Fruit fly (Drosophila melanogaster) whole organism, embryonic: ENCODE measurements around the gene CG31897.

Experiments
- Atf6 ChIP-seq: fragments of 200-800 bp; sonication (Bioruptor generic); IDR thresholded peaks from 2 replicates; pipeline ENCODE4 v1.3.6; 2022; ENCODE audit warnings: missing biosample characterization, missing genetic modification characterization
- CG10274 ChIP-seq: fragments of 200-800 bp; sonication (Bioruptor generic); optimal IDR thresholded peaks from 3 replicates; lab custom pipeline; 2017; ENCODE audit warnings: missing biosample characterization, mild to moderate bottlenecking, missing genetic modification characterization
- CG10654 ChIP-seq: fragments of 200-800 bp; sonication (Bioruptor generic); optimal IDR thresholded peaks from 2 replicates; lab custom pipeline; 2016; ENCODE audit warnings: missing biosample characterization, missing genetic modification characterization
- CG11085 ChIP-seq: fragments of 200-800 bp; sonication (Bioruptor generic); IDR thresholded peaks from 2 replicates; pipeline ENCODE4 v1.3.6; 2022; ENCODE audit warnings: missing biosample characterization, missing genetic modification characterization
- CG11504 ChIP-seq: fragments of 200-800 bp; sonication (Bioruptor generic); optimal IDR thresholded peaks from 3 replicates; lab custom pipeline; 2019; ENCODE audit warnings: missing biosample characterization, mild to moderate bottlenecking, missing genetic modification characterization, moderate library complexity
- CG11723 ChIP-seq: fragments of 200-800 bp; sonication (Bioruptor generic); optimal IDR thresholded peaks from 2 replicates; lab custom pipeline; 2017; ENCODE audit warnings: missing biosample characterization, mild to moderate bottlenecking, missing genetic modification characterization
- CG12236 ChIP-seq: fragments of 200-800 bp; sonication (Bioruptor generic); optimal IDR thresholded peaks from 2 replicates; lab custom pipeline; 2016; ENCODE audit warnings: missing biosample characterization, missing genetic modification characterization
- CG13287 ChIP-seq: fragments of 200-800 bp; sonication (Bioruptor generic); IDR thresholded peaks from 2 replicates; pipeline ENCODE4 v1.3.6; 2022; ENCODE audit warnings: missing biosample characterization, missing genetic modification characterization; ENCODE audit not compliant: partially characterized antibody
- CG14050 ChIP-seq: fragments of 200-800 bp; sonication (Bioruptor generic); IDR thresholded peaks from 3 replicates; pipeline ENCODE4 v1.3.6; 2022; ENCODE audit warnings: missing biosample characterization, missing genetic modification characterization
- CG14667 ChIP-seq: fragments of 200-800 bp; sonication (Bioruptor generic); IDR thresholded peaks from 2 replicates; pipeline ENCODE4 v1.3.6; 2022; ENCODE audit warnings: missing biosample characterization, missing genetic modification characterization
- CG15011 ChIP-seq: fragments of 200-800 bp; sonication (Bioruptor generic); optimal IDR thresholded peaks from 3 replicates; lab custom pipeline; 2018; ENCODE audit warnings: missing biosample characterization, mild to moderate bottlenecking, missing genetic modification characterization
- CG17385 ChIP-seq: fragments of 200-800 bp; sonication (Bioruptor generic); optimal IDR thresholded peaks from 3 replicates; lab custom pipeline; 2018; ENCODE audit warnings: missing biosample characterization, mild to moderate bottlenecking, missing genetic modification characterization
- CG2712 ChIP-seq: fragments of 200-800 bp; optimal IDR thresholded peaks from 3 replicates; lab custom pipeline; 2019; ENCODE audit warnings: missing biosample characterization, mild to moderate bottlenecking, missing genetic modification characterization, moderate library complexity
- CG2889 ChIP-seq: fragments of 200-800 bp; sonication (Bioruptor generic); IDR thresholded peaks from 3 replicates; pipeline ENCODE4 v1.3.6; 2022; ENCODE audit warnings: missing biosample characterization, missing genetic modification characterization
- CG3065 ChIP-seq: fragments of 200-800 bp; sonication (Bioruptor generic); optimal IDR thresholded peaks from 2 replicates; lab custom pipeline; 2016; ENCODE audit warnings: missing biosample characterization, missing genetic modification characterization
- CG3407 ChIP-seq: fragments of 200-800 bp; sonication (Bioruptor generic); optimal IDR thresholded peaks from 2 replicates; lab custom pipeline; 2018; ENCODE audit warnings: missing biosample characterization, mild to moderate bottlenecking, missing genetic modification characterization
- CG4282 ChIP-seq: fragments of 200-800 bp; sonication (Bioruptor generic); optimal IDR thresholded peaks from 2 replicates; lab custom pipeline; 2016; ENCODE audit warnings: missing biosample characterization, missing genetic modification characterization
- CG5180 ChIP-seq: fragments of 200-800 bp; sonication (Bioruptor generic); optimal IDR thresholded peaks from 3 replicates; lab custom pipeline; 2017; ENCODE audit warnings: missing biosample characterization, missing genetic modification characterization, mild to moderate bottlenecking, moderate library complexity, missing genetic modification reagents
- CG6813 ChIP-seq: fragments of 200-800 bp; sonication (Bioruptor generic); optimal IDR thresholded peaks from 2 replicates; lab custom pipeline; 2017; ENCODE audit warnings: missing biosample characterization, missing genetic modification characterization, mild to moderate bottlenecking, moderate library complexity, missing genetic modification reagents
- CG6854 ChIP-seq: fragments of 200-800 bp; sonication (Bioruptor generic); optimal IDR thresholded peaks from 3 replicates; lab custom pipeline; 2017; ENCODE audit warnings: missing biosample characterization, mild to moderate bottlenecking, missing genetic modification characterization
- CG8290 ChIP-seq, 3 experiments: fragments of 200-800 bp; sonication (Bioruptor generic); optimal IDR thresholded peaks; 2 replicates each; lab custom pipeline; 2016 to 2019; ENCODE audit warnings: missing biosample characterization in 3 of 3, missing genetic modification characterization in 3 of 3, mild to moderate bottlenecking in 2 of 3, moderate library complexity in 1 of 3
- CG9609 ChIP-seq: fragments of 200-800 bp; sonication (Bioruptor generic); optimal IDR thresholded peaks from 3 replicates; lab custom pipeline; 2016; ENCODE audit warnings: missing biosample characterization, missing genetic modification characterization
- CG9797 ChIP-seq: fragments of 200-800 bp; sonication (Bioruptor generic); optimal IDR thresholded peaks from 3 replicates; lab custom pipeline; 2018; ENCODE audit warnings: missing biosample characterization, mild to moderate bottlenecking, missing genetic modification characterization
- Camta ChIP-seq: fragments of 200-800 bp; sonication (Bioruptor generic); optimal IDR thresholded peaks from 2 replicates; lab custom pipeline; 2016; ENCODE audit warnings: missing biosample characterization, missing genetic modification characterization
- D19A ChIP-seq: fragments of 200-800 bp; optimal IDR thresholded peaks from 3 replicates; lab custom pipeline; 2019; ENCODE audit warnings: missing biosample characterization, mild to moderate bottlenecking, missing genetic modification characterization, moderate library complexity
- Dek ChIP-seq: fragments of 200-800 bp; sonication (Bioruptor generic); optimal IDR thresholded peaks from 3 replicates; lab custom pipeline; 2019; ENCODE audit warnings: missing biosample characterization, mild to moderate bottlenecking, missing genetic modification characterization, moderate library complexity
- Dp ChIP-seq: fragments of 200-800 bp; sonication (Bioruptor generic); optimal IDR thresholded peaks from 2 replicates; lab custom pipeline; 2018; ENCODE audit warnings: missing biosample characterization, mild to moderate bottlenecking, missing genetic modification characterization, moderate library complexity
- E2f1 ChIP-seq: fragments of 200-800 bp; sonication (Bioruptor generic); IDR thresholded peaks from 2 replicates; pipeline ENCODE4 v1.3.6; 2022; ENCODE audit warnings: missing biosample characterization, missing genetic modification characterization
- Fer2 ChIP-seq: fragments of 200-800 bp; sonication (Bioruptor generic); optimal IDR thresholded peaks from 2 replicates; lab custom pipeline; 2018; ENCODE audit warnings: missing biosample characterization, mild to moderate bottlenecking, missing genetic modification characterization, moderate library complexity
- HLH54F ChIP-seq: fragments of 200-800 bp; sonication (Bioruptor generic); optimal IDR thresholded peaks from 3 replicates; lab custom pipeline; 2016; ENCODE audit warnings: missing biosample characterization, missing genetic modification characterization
- Rfx ChIP-seq: fragments of 200-800 bp; sonication (Bioruptor generic); IDR thresholded peaks from 2 replicates; pipeline ENCODE4 v1.3.6; 2022; ENCODE audit warnings: missing biosample characterization, missing genetic modification characterization
- Sry-δ ChIP-seq: fragments of 200-800 bp; sonication (Bioruptor generic); optimal IDR thresholded peaks from 2 replicates; lab custom pipeline; 2016; ENCODE audit warnings: missing biosample characterization, missing genetic modification characterization
- Tbp ChIP-seq: fragments of >200 bp; optimal IDR thresholded peaks from 2 replicates; lab custom pipeline; 2018; ENCODE audit warnings: missing biosample characterization, missing genetic modification characterization
- Vsx1 ChIP-seq: fragments of 200-800 bp; sonication (Bioruptor generic); optimal IDR thresholded peaks from 2 replicates; lab custom pipeline; 2017; ENCODE audit warnings: missing biosample characterization, mild to moderate bottlenecking, missing genetic modification characterization, missing genetic modification reagents
- bsh ChIP-seq, 2 experiments: fragments of 200-800 bp; sonication (Bioruptor generic); optimal IDR thresholded peaks; 2 replicates each; lab custom pipeline; 2017 to 2018; ENCODE audit warnings: mild to moderate bottlenecking in 2 of 2, missing biosample characterization in 2 of 2, missing genetic modification characterization in 2 of 2, moderate library complexity in 1 of 2
- chif ChIP-seq, 2 experiments: fragments of 200-800 bp; sonication (Bioruptor generic); optimal IDR thresholded peaks; 3 replicates each; lab custom pipeline; 2016; ENCODE audit warnings: missing biosample characterization in 2 of 2, missing genetic modification characterization in 2 of 2
- chm ChIP-seq: fragments of 200-800 bp; sonication (Bioruptor generic); IDR thresholded peaks from 2 replicates; pipeline ENCODE4 v1.3.6; 2022; ENCODE audit warnings: missing biosample characterization, missing genetic modification characterization
- crc ChIP-seq: fragments of 200-800 bp; sonication (Bioruptor generic); optimal IDR thresholded peaks from 2 replicates; lab custom pipeline; 2016; ENCODE audit warnings: missing biosample characterization, missing genetic modification characterization
- crol ChIP-seq: fragments of 200-800 bp; sonication (Bioruptor generic); IDR thresholded peaks from 2 replicates; pipeline ENCODE4 v1.3.6; 2022; ENCODE audit warnings: missing biosample characterization, missing genetic modification characterization
- dysf ChIP-seq: fragments of 200-800 bp; sonication (Bioruptor generic); IDR thresholded peaks from 3 replicates; pipeline ENCODE4 v1.3.6; 2022; ENCODE audit warnings: missing biosample characterization, missing genetic modification characterization
- en ChIP-seq: fragments of 200-800 bp; sonication (Bioruptor generic); optimal IDR thresholded peaks from 2 replicates; lab custom pipeline; 2016; ENCODE audit warnings: missing biosample characterization, missing genetic modification characterization
- eve ChIP-seq, 2 experiments: fragments of >200 bp; optimal IDR thresholded peaks; 2 replicates each; lab custom pipeline; 2017; ENCODE audit warnings: missing biosample characterization in 2 of 2, missing genetic modification characterization in 2 of 2
- fd96Cb ChIP-seq: fragments of 200-800 bp; sonication (Bioruptor generic); optimal IDR thresholded peaks from 2 replicates; lab custom pipeline; 2018; ENCODE audit warnings: missing biosample characterization, mild to moderate bottlenecking, missing genetic modification characterization, moderate library complexity
- ken ChIP-seq: fragments of 200-800 bp; sonication (Bioruptor generic); IDR thresholded peaks from 3 replicates; pipeline ENCODE4 v1.3.6; 2022; ENCODE audit warnings: missing biosample characterization, missing genetic modification characterization
- peb ChIP-seq: fragments of 200-800 bp; sonication (Bioruptor generic); IDR thresholded peaks from 2 replicates; pipeline ENCODE4 v1.3.6; 2022; ENCODE audit warnings: missing biosample characterization, missing genetic modification characterization
- pho ChIP-seq: fragments of 200-800 bp; sonication (Bioruptor generic); optimal IDR thresholded peaks from 2 replicates; lab custom pipeline; 2016; ENCODE audit warnings: missing biosample characterization, missing genetic modification characterization
- sens-2 ChIP-seq: fragments of 200-800 bp; sonication (Bioruptor generic); IDR thresholded peaks from 2 replicates; pipeline ENCODE4 v1.3.6; 2022; ENCODE audit warnings: missing biosample characterization, missing genetic modification characterization
- ssp ChIP-seq: fragments of 200-800 bp; sonication (Bioruptor generic); IDR thresholded peaks from 2 replicates; pipeline ENCODE4 v1.3.6; 2022; ENCODE audit warnings: missing biosample characterization, missing genetic modification characterization
- zen2 ChIP-seq: fragments of 200-800 bp; sonication (Bioruptor generic); IDR thresholded peaks from 3 replicates; pipeline ENCODE4 v1.3.6; 2022; ENCODE audit warnings: missing biosample characterization, missing genetic modification characterization; ENCODE audit not compliant: partially characterized antibody
- zfh1 ChIP-seq: fragments of 200-800 bp; sonication (Bioruptor generic); IDR thresholded peaks from 3 replicates; pipeline ENCODE4 v1.3.6; 2022; ENCODE audit warnings: missing biosample characterization, missing genetic modification characterization

CG31897 gene

DNA sequence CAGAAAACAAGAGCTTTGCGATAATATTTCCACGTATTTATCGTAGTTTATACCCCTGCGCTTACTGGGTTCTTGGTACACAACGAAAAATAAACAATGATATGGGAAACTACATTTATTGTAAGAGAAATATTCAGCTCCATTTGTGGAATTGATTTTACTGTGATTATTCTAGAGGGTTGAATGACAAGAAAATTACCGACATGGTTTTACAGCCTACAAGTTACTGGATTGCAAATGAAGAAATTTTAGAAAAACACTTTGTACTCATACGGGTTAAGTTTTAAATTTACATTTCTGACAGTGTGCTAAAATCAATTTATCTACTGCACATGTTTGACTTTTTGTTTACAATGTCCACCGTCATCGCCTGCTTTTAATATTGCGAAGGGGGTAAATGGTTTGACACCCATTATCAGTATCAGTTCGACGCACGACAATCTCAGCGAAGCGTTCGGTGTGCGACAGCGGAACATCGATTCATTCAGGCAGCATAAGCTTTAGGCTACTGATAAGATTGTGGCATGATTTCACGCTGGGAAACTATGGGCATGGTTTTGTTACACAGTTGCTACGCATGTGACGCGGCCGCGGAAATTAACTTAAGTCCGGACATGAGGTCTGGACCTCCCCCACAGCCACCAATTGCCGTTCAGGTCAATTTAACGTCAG is 19.7 kb downstream of the CG31897 start (continued):
- TF ChIP-seq zfh1 (GFP tag; lab: Robert Waterston, UW) (no peak), fd96Cb (tag; lab: Kevin White, UChicago) (no peak), CG15011 (GFP tag; lab: Kevin White, UChicago) (peak; percentile 19), CG6813 (GFP tag; lab: Kevin White, UChicago) (peak; percentile 1), pho (GFP tag; lab: Kevin White, UChicago) (no peak), Dp (no peak), CG11723 (GFP tag; lab: Kevin White, UChicago) (no peak), Atf6 (GFP tag; lab: Robert Waterston, UW) (0 out of 2 replicates have a peak, but pooled peaks have one; percentile 15), CG10654 (GFP tag; lab: Kevin White, UChicago) (no peak), Fer2 (no peak), sens-2 (GFP tag; lab: Robert Waterston, UW) (peak; percentile 27; the same call in 1 of the 2 replicates), en (GFP tag; lab: Kevin White, UChicago) (no peak), zen2 (GFP tag; lab: Robert Waterston, UW) (no peak), D19A (tag; lab: Kevin White, UChicago) (no peak), eve (GFP tag; optimal IDR thresholded peaks at IDR 0.05; lab: Kevin White, UChicago) (peak in 1 of 2 experiments; percentile 51), ssp (no peak), CG9797 (no peak), CG14050 (GFP tag; lab: Robert Waterston, UW) (no peak), CG5180 (GFP tag; lab: Kevin White, UChicago) (peak; percentile 71), CG4282 (GFP tag; lab: Kevin White, UChicago) (no peak), Dek (tag; lab: Kevin White, UChicago) (peak; percentile 50), chm (GFP tag; lab: Robert Waterston, UW) (no peak), crc (GFP tag; lab: Kevin White, UChicago) (no peak), CG9609 (GFP tag; lab: Kevin White, UChicago) (peak; percentile 31), crol (GFP tag; lab: Robert Waterston, UW) (no peak), dysf (GFP tag; lab: Robert Waterston, UW) (peak; percentile 43; the same call in 1 of the 3 replicates), bsh (GFP tag; optimal IDR thresholded peaks at IDR 0.05; lab: Kevin White, UChicago) (peak in 1 of 2 experiments; percentile 56), CG13287 (no peak), Rfx (GFP tag; lab: Robert Waterston, UW) (peak; percentile 30; the same call in 1 of the 2 replicates), Camta (GFP tag; lab: Kevin White, UChicago) (no peak), CG3065 (no peak), HLH54F (GFP tag; lab: Kevin White, UChicago) (no peak), Tbp (GFP tag; lab: Kevin White, UChicago) (no peak), CG17385 (GFP tag; lab: Kevin White, UChicago) (peak; percentile 5), Sry-δ (GFP tag; lab: Kevin White, UChicago) (peak; percentile 18), CG12236 (GFP tag; lab: Kevin White, UChicago) (no peak), peb (GFP tag; lab: Robert Waterston, UW) (no peak), CG3407 (peak; percentile 15), CG10274 (GFP tag; lab: Kevin White, UChicago) (no peak), CG8290 (GFP tag; optimal IDR thresholded peaks at IDR 0.05; lab: Kevin White, UChicago) (no peak), CG8290 (tag; optimal IDR thresholded peaks at IDR 0.05; lab: Kevin White, UChicago) (peak in 1 of 2 experiments; percentile 6), Vsx1 (GFP tag; lab: Kevin White, UChicago) (peak; percentile 3), CG2712 (tag; lab: Kevin White, UChicago) (peak; percentile 48), CG11085 (GFP tag; lab: Robert Waterston, UW) (no peak), ken (no peak), E2f1 (GFP tag; lab: Robert Waterston, UW) (no peak), CG2889 (GFP tag; lab: Robert Waterston, UW) (no peak), CG14667 (GFP tag; lab: Robert Waterston, UW) (no peak), CG11504 (peak; percentile 45), CG6854 (GFP tag; lab: Kevin White, UChicago) (no peak), chif (GFP tag; optimal IDR thresholded peaks at IDR 0.05; lab: Kevin White, UChicago) (peak; percentile 1 to 30)
